Worm (Caenorhabditis elegans) whole organism, young adult: ENCODE results near the gene elp-1.

ENCODE experiments used
- B0019.2 ChIP-seq: fragments of 200-800 bp; sonication (Bioruptor generic); conservative IDR thresholded peaks from 2 replicates; pipeline ENCODE4 v1.3.6; 2022; ENCODE audit warnings: missing genetic modification reagents, missing genetic modification characterization, missing compliant biosample characterization
- B0336.3 ChIP-seq: fragments of 200-800 bp; sonication (Bioruptor generic); IDR thresholded peaks from 2 replicates; pipeline ENCODE4 v1.3.6; 2022; ENCODE audit warnings: missing genetic modification characterization, missing compliant biosample characterization
- C06A6.2 ChIP-seq: fragments of 200-800 bp; sonication (Bioruptor generic); conservative IDR thresholded peaks from 2 replicates; pipeline ENCODE4 v1.3.6; 2022; ENCODE audit warnings: missing genetic modification characterization, missing compliant biosample characterization
- F52B5.7 ChIP-seq: sonication (generic microtip); optimal IDR thresholded peaks from 2 replicates; lab custom pipeline; 2016; ENCODE audit warnings: mild to moderate bottlenecking, missing genetic modification characterization, missing compliant biosample characterization
- T26A5.8 ChIP-seq: sonication (generic microtip); optimal IDR thresholded peaks from 2 replicates; lab custom pipeline; 2016; ENCODE audit warnings: missing genetic modification characterization, missing compliant biosample characterization
- Y53F4B.3 ChIP-seq: fragments of 200-800 bp; sonication (Bioruptor generic); IDR thresholded peaks from 2 replicates; pipeline ENCODE4 v1.3.6; 2022; ENCODE audit warnings: missing genetic modification reagents, missing genetic modification characterization, missing compliant biosample characterization
- Y56A3A.18 ChIP-seq: fragments of 200-800 bp; sonication (Bioruptor generic); IDR thresholded peaks from 2 replicates; pipeline ENCODE4 v1.3.6; 2022; ENCODE audit warnings: missing genetic modification reagents, missing genetic modification characterization, missing compliant biosample characterization
- ZK185.1 ChIP-seq: sonication (generic microtip); optimal IDR thresholded peaks from 2 replicates; lab custom pipeline; 2016; ENCODE audit warnings: mild to moderate bottlenecking, missing genetic modification characterization, missing compliant biosample characterization; ENCODE audit not compliant: poor library complexity, severe bottlenecking
- akir-1 ChIP-seq: fragments of 200-800 bp; sonication (Bioruptor generic); optimal IDR thresholded peaks from 2 replicates; lab custom pipeline; 2018; ENCODE audit warnings: mild to moderate bottlenecking, missing genetic modification characterization, moderate library complexity, missing compliant biosample characterization
- ama-1 ChIP-seq, 3 experiments: fragments of 150-350 bp in 1 of 3; sonication (generic microtip) in 2 of 3; optimal IDR thresholded peaks; 2 replicates each; lab custom pipeline; 2014 to 2018; ENCODE audit warnings: missing biosample characterization in 2 of 3, missing genetic modification characterization in 2 of 3, missing genetic modification reagents in 2 of 3
- atf-7 ChIP-seq: sonication (generic microtip); optimal IDR thresholded peaks from 2 replicates; lab custom pipeline; 2017; ENCODE audit warnings: mild to moderate bottlenecking, missing genetic modification characterization, missing compliant biosample characterization
- cebp-1 ChIP-seq, 2 experiments: fragments of 200-800 bp in 1 of 2; sonication (Bioruptor generic) in 1 of 2; sonication (generic microtip) in 1 of 2; IDR thresholded peaks in 1 of 2; optimal IDR thresholded peaks in 1 of 2; 2 replicates each; pipeline versions ENCODE4 v1.3.6 to Lab custom; 2017 to 2022; ENCODE audit warnings: missing compliant biosample characterization in 2 of 2, missing genetic modification characterization in 2 of 2, mild to moderate bottlenecking in 1 of 2, missing genetic modification reagents in 1 of 2, moderate library complexity in 1 of 2
- ceh-40 ChIP-seq: fragments of 200-800 bp; sonication (Bioruptor generic); IDR thresholded peaks from 2 replicates; pipeline ENCODE4 v1.3.6; 2022; ENCODE audit warnings: missing genetic modification characterization, missing compliant biosample characterization
- ceh-58 ChIP-seq: fragments of 200-800 bp; sonication (Bioruptor generic); IDR thresholded peaks from 2 replicates; pipeline ENCODE4 v1.3.6; 2022; ENCODE audit warnings: missing genetic modification characterization, missing compliant biosample characterization
- dpff-1 ChIP-seq: sonication (generic microtip); optimal IDR thresholded peaks from 2 replicates; lab custom pipeline; 2017; ENCODE audit warnings: mild to moderate bottlenecking, missing genetic modification characterization, missing compliant biosample characterization
- efl-1 ChIP-seq: fragments of 150-350 bp; optimal IDR thresholded peaks from 2 replicates; lab custom pipeline; 2014; ENCODE audit warnings: missing biosample characterization, missing genetic modification reagents, missing genetic modification characterization
- egl-44 ChIP-seq: fragments of 200-800 bp; sonication (Bioruptor generic); IDR thresholded peaks from 2 replicates; pipeline ENCODE4 v1.3.6; 2022; ENCODE audit warnings: missing genetic modification reagents, missing genetic modification characterization, missing compliant biosample characterization
- egrh-3 ChIP-seq: fragments of 200-800 bp; sonication (Bioruptor generic); IDR thresholded peaks from 2 replicates; pipeline ENCODE4 v1.3.6; 2022; ENCODE audit warnings: missing genetic modification reagents, missing genetic modification characterization, missing compliant biosample characterization
- ets-4 ChIP-seq: fragments of 200-800 bp; sonication (Bioruptor generic); optimal IDR thresholded peaks from 2 replicates; lab custom pipeline; 2018; ENCODE audit warnings: mild to moderate bottlenecking, missing genetic modification characterization, missing compliant biosample characterization
- hlh-12 ChIP-seq: sonication (generic microtip); optimal IDR thresholded peaks from 2 replicates; lab custom pipeline; 2016; ENCODE audit warnings: missing genetic modification characterization, missing compliant biosample characterization
- hmg-1.2 ChIP-seq: fragments of 200-800 bp; sonication (Bioruptor generic); IDR thresholded peaks from 2 replicates; pipeline ENCODE4 v1.3.6; 2022; ENCODE audit warnings: missing genetic modification reagents, missing genetic modification characterization, missing compliant biosample characterization
- hrde-1 ChIP-seq: sonication (generic microtip); optimal IDR thresholded peaks from 2 replicates; lab custom pipeline; 2016; ENCODE audit warnings: missing genetic modification characterization, mild to moderate bottlenecking, missing compliant biosample characterization, moderate library complexity, missing genotype, missing genetic modification reagents, borderline replicate concordance
- let-526 ChIP-seq: fragments of 200-800 bp; sonication (Bioruptor generic); IDR thresholded peaks from 2 replicates; pipeline ENCODE4 v1.3.6; 2022; ENCODE audit warnings: missing genetic modification reagents, missing genetic modification characterization, missing compliant biosample characterization
- let-607 ChIP-seq, 2 experiments: fragments of 200-800 bp in 1 of 2; sonication (Bioruptor generic) in 1 of 2; sonication (generic microtip) in 1 of 2; optimal IDR thresholded peaks; 2 replicates each; lab custom pipeline; 2016 to 2018; ENCODE audit warnings: mild to moderate bottlenecking in 2 of 2, missing compliant biosample characterization in 2 of 2, missing genetic modification characterization in 2 of 2, moderate library complexity in 2 of 2, missing genotype in 1 of 2
- lin-40 ChIP-seq: sonication (generic microtip); optimal IDR thresholded peaks from 2 replicates; lab custom pipeline; 2016; ENCODE audit warnings: missing genetic modification characterization, mild to moderate bottlenecking, missing compliant biosample characterization, missing genotype, missing genetic modification reagents
- lin-54 ChIP-seq: fragments of 200-800 bp; sonication (Bioruptor generic); optimal IDR thresholded peaks from 2 replicates; lab custom pipeline; 2018; ENCODE audit warnings: mild to moderate bottlenecking, missing genetic modification characterization, missing compliant biosample characterization
- lir-1 ChIP-seq: fragments of 200-800 bp; sonication (Bioruptor generic); conservative IDR thresholded peaks from 2 replicates; pipeline ENCODE4 v1.3.6; 2022; ENCODE audit warnings: missing genetic modification reagents, missing genetic modification characterization, missing compliant biosample characterization
- madf-10 ChIP-seq: sonication (generic microtip); optimal IDR thresholded peaks from 2 replicates; lab custom pipeline; 2016; ENCODE audit warnings: mild to moderate bottlenecking, missing genetic modification characterization, missing compliant biosample characterization
- nfya-2 ChIP-seq: fragments of 200-800 bp; sonication (Bioruptor generic); IDR thresholded peaks from 2 replicates; pipeline ENCODE4 v1.3.6; 2022; ENCODE audit warnings: missing genetic modification reagents, missing genetic modification characterization, missing compliant biosample characterization
- nfyb-1 ChIP-seq: fragments of 200-800 bp; sonication (Bioruptor generic); IDR thresholded peaks from 2 replicates; pipeline ENCODE4 v1.3.6; 2022; ENCODE audit warnings: missing genetic modification reagents, missing genetic modification characterization, missing compliant biosample characterization
- nhr-80 ChIP-seq: sonication (generic microtip); optimal IDR thresholded peaks from 2 replicates; lab custom pipeline; 2016; ENCODE audit warnings: missing genetic modification characterization, missing compliant biosample characterization
- pbrm-1 ChIP-seq: fragments of 200-800 bp; sonication (Bioruptor generic); IDR thresholded peaks from 2 replicates; pipeline ENCODE4 v1.3.6; 2022; ENCODE audit warnings: missing genetic modification reagents, missing genetic modification characterization, missing compliant biosample characterization
- pha-4 ChIP-seq: fragments of 150-350 bp; sonication (generic microtip); optimal IDR thresholded peaks from 2 replicates; lab custom pipeline; 2014; ENCODE audit warnings: missing biosample characterization, missing genetic modification reagents, missing genetic modification characterization
- sea-2 ChIP-seq: fragments of 200-800 bp; sonication (Bioruptor generic); IDR thresholded peaks from 2 replicates; pipeline ENCODE4 v1.3.6; 2022; ENCODE audit warnings: missing genetic modification characterization, missing compliant biosample characterization
- snpc-1.1 ChIP-seq: sonication (generic microtip); optimal IDR thresholded peaks from 2 replicates; lab custom pipeline; 2017; ENCODE audit warnings: missing genetic modification characterization, mild to moderate bottlenecking, missing compliant biosample characterization, antibody characterized with exemption, moderate library complexity, missing genotype, missing genetic modification reagents; ENCODE audit not compliant: insufficient read depth
- snpc-3.4 ChIP-seq: sonication (generic microtip); optimal IDR thresholded peaks from 2 replicates; lab custom pipeline; 2017; ENCODE audit warnings: missing genetic modification characterization, mild to moderate bottlenecking, missing compliant biosample characterization, antibody characterized with exemption, moderate library complexity, missing genotype, missing genetic modification reagents
- tlf-1 ChIP-seq: fragments of 200-800 bp; sonication (Bioruptor generic); optimal IDR thresholded peaks from 2 replicates; lab custom pipeline; 2018; ENCODE audit warnings: mild to moderate bottlenecking, missing genetic modification characterization, missing compliant biosample characterization
- unc-130 ChIP-seq: sonication (generic microtip); optimal IDR thresholded peaks from 2 replicates; lab custom pipeline; 2016; ENCODE audit warnings: missing genetic modification reagents, missing genetic modification characterization, missing compliant biosample characterization
- xnd-1 ChIP-seq: sonication (generic microtip); optimal IDR thresholded peaks from 2 replicates; lab custom pipeline; 2016; ENCODE audit warnings: missing genotype, missing genetic modification reagents, missing genetic modification characterization, missing compliant biosample characterization
- zfh-2 ChIP-seq: fragments of 200-800 bp; sonication (Bioruptor generic); conservative IDR thresholded peaks from 2 replicates; pipeline ENCODE4 v1.3.6; 2022; ENCODE audit warnings: missing genetic modification reagents, missing genetic modification characterization, missing compliant biosample characterization
- ztf-22 ChIP-seq: fragments of 200-800 bp; sonication (Bioruptor generic); optimal IDR thresholded peaks from 2 replicates; lab custom pipeline; 2018; ENCODE audit warnings: mild to moderate bottlenecking, missing genetic modification characterization, moderate library complexity, missing compliant biosample characterization
- ztf-25 ChIP-seq: fragments of 200-800 bp; sonication (Bioruptor generic); IDR thresholded peaks from 2 replicates; pipeline ENCODE4 v1.3.6; 2022; ENCODE audit warnings: missing genetic modification reagents, missing genetic modification characterization, missing compliant biosample characterization

Gene elp-1

DNA sequence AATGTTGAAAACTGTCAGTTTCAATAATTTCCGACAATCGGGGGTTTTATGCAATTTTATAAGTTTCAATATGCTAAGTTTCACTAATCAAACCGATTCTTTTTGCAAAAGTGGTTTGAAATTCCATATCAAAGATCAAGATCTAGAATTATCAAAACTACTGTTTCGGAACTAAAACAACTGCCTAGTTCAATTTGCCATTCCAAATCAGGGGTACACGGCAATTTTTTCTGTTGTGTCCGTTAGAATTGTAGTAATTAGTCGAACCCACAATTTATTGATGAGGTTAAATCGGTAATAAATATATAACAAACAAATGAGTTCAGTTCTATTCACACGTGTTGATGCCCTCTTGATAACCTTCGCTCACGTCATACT lies 15.9 kb upstream of the elp-1 start:
- TF ChIP-seq unc-130 (GFP tag; lab: Kevin White, UChicago) (no peak), hlh-12 (tag; lab: Kevin White, UChicago) (no peak), sea-2 (GFP tag; lab: Robert Waterston, UW) (no peak), lin-54 (GFP tag; lab: Kevin White, UChicago) (no peak), xnd-1 (tag; lab: Kevin White, UChicago) (no peak), pha-4 (tag; lab: Kevin White, UChicago) (no peak), ZK185.1 (tag; lab: Kevin White, UChicago) (no peak), nhr-80 (tag; lab: Kevin White, UChicago) (no peak), ama-1 (optimal IDR thresholded peaks at IDR 0.05; lab: Kevin White, UChicago) (no peak), ama-1 (GFP tag; optimal IDR thresholded peaks at IDR 0.05; lab: Kevin White, UChicago) (no peak), let-607 (tag; optimal IDR thresholded peaks at IDR 0.05; lab: Kevin White, UChicago) (no peak), nfya-2 (no peak), F52B5.7 (tag; lab: Kevin White, UChicago) (no peak)

DNA sequence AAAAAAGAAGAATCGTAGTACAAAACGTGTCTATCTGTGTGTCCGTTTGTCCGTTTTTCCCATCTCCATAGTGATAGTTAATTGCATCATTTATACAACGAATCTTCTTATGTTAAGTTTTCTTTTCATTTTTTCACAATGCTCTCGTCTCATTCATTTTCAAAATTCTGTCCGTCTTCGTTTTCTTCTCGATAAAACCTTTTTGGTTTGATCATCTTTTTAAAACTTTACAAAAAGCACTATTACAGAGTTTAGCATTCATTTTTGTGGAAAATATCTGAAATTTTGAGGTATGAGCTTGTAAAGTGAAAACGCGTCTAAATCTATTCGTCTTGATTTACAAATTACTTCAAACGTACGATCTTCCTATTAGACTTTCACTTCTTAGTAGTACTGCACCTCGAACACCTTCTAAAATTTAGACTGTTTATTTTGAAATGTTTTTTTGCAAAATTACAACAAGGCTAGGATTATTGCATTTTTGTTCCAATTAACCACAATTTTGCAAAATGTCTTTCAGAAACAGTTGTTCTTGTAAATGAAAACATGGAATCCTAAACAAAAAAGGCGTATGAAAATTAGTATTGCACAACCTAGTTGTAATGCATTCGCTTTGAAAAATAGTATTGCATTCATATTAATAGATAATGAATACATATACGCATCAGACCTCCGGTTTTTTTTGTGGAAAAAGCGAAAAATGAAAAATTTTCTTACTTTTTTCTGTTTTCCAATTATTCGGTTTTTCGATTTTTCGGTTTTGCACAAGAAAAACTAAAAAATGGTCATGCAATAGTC lies 15.3 kb upstream of the elp-1 start:
- no peak for TF ChIP-seq let-526 (GFP tag; lab: Robert Waterston, UW)
- no peak for TF ChIP-seq C06A6.2 (GFP tag; lab: Robert Waterston, UW)
- TF ChIP-seq hmg-1.2 (GFP tag; lab: Robert Waterston, UW) = 0 out of 2 replicates have a peak, but pooled peaks have one; percentile 17
- TF ChIP-seq dpff-1 = peak; percentile 15
- no peak for TF ChIP-seq snpc-1.1 (tag; lab: Kevin White, UChicago)
- TF ChIP-seq lir-1 (GFP tag; lab: Robert Waterston, UW) = no peak
- 0 out of 2 replicates have a peak, but pooled peaks have one; percentile 33 for TF ChIP-seq B0336.3 (GFP tag; lab: Robert Waterston, UW)
- TF ChIP-seq atf-7 (tag; lab: Kevin White, UChicago) = peak; percentile 29
- peak; percentile 42 for TF ChIP-seq pbrm-1 (GFP tag; lab: Robert Waterston, UW)
- TF ChIP-seq akir-1 (GFP tag; lab: Kevin White, UChicago) = peak; percentile 28
- peak; percentile 72 for TF ChIP-seq madf-10
- peak; percentile 0 for TF ChIP-seq lin-40 (tag; lab: Kevin White, UChicago)
- TF ChIP-seq ama-1 (optimal IDR thresholded peaks at IDR 0.05; lab: Kevin White, UChicago) = peak; percentile 10
- no peak for TF ChIP-seq ama-1 (GFP tag; optimal IDR thresholded peaks at IDR 0.05; lab: Kevin White, UChicago)
- TF ChIP-seq snpc-3.4 (tag; lab: Kevin White, UChicago) = peak; percentile 11
- peak; percentile 10 for TF ChIP-seq tlf-1 (GFP tag; lab: Kevin White, UChicago)
- peak; percentile 50 for TF ChIP-seq ZK185.1 (tag; lab: Kevin White, UChicago)
- TF ChIP-seq nfyb-1 (GFP tag; lab: Robert Waterston, UW) = peak; percentile 62
- peak; percentile 40 for TF ChIP-seq lin-54 (GFP tag; lab: Kevin White, UChicago)

DNA sequence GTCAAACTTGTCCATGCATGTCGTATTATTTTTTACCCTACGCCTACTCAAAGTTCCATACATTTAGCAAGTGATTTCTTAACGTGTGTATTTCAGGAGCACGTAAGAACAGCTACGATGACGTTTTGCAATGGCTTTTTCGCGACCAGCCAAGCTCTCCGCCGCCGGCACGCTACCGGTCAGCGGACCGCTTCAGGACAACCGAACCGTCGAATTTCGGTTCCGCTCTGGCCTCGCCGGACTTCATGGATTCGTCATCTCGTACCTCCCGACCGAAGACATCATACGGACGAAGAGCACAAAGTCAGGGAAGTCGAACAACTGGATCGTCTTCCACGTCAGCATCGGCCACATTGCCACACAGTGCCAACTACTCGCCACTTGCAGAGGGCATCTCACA lies 13.7 kb upstream of the elp-1 start:
- no peak for TF ChIP-seq ztf-22
- TF ChIP-seq T26A5.8 = no peak
- no peak for TF ChIP-seq cebp-1 (GFP tag; IDR thresholded peaks at IDR 0.05; lab: Robert Waterston, UW)
- peak; percentile 26 for TF ChIP-seq cebp-1 (tag; optimal IDR thresholded peaks at IDR 0.05; lab: Kevin White, UChicago)
- no peak for TF ChIP-seq ceh-40 (GFP tag; lab: Robert Waterston, UW)
- TF ChIP-seq egl-44 (GFP tag; lab: Robert Waterston, UW) = no peak
- TF ChIP-seq ets-4 (GFP tag; lab: Kevin White, UChicago) = no peak
- TF ChIP-seq hrde-1 (tag; lab: Kevin White, UChicago) = no peak
- peak; percentile 26; the same call in 1 of the 2 replicates for TF ChIP-seq ztf-25
- TF ChIP-seq F52B5.7 (tag; lab: Kevin White, UChicago) = peak; percentile 51
- TF ChIP-seq B0336.3 (GFP tag; lab: Robert Waterston, UW) = peak; percentile 19; the same call in 1 of the 2 replicates
- TF ChIP-seq ceh-58 (GFP tag; lab: Robert Waterston, UW) = 0 out of 2 replicates have a peak, but pooled peaks have one; percentile 27
- no peak for TF ChIP-seq B0019.2 (GFP tag; lab: Robert Waterston, UW)
- TF ChIP-seq egrh-3 = peak; percentile 50; the same call in 1 of the 2 replicates
- TF ChIP-seq Y53F4B.3 (GFP tag; lab: Robert Waterston, UW) = no peak
- TF ChIP-seq Y56A3A.18 (GFP tag; lab: Robert Waterston, UW) = 0 out of 2 replicates have a peak, but pooled peaks have one; percentile 27
- TF ChIP-seq zfh-2 = peak; percentile 74
- TF ChIP-seq efl-1 (GFP tag; lab: Kevin White, UChicago) = no peak
- TF ChIP-seq hmg-1.2 (GFP tag; lab: Robert Waterston, UW) = 0 out of 2 replicates have a peak, but pooled peaks have one; percentile 13
